Worm (Caenorhabditis elegans) whole organism, late embryonic: ENCODE data around the gene F35H12.1.
A peak's percentile ranks its signal among the peaks of the same experiment; 100 is the strongest.

Experiments used
- C08G9.2 ChIP-seq: sonication (generic microtip); optimal IDR thresholded peaks from 2 replicates; lab custom pipeline; 2016; ENCODE audit warnings: mild to moderate bottlenecking, missing genetic modification characterization, moderate library complexity, missing compliant biosample characterization
- C38D4.7 ChIP-seq: fragments of 200-800 bp; sonication (Bioruptor generic); optimal IDR thresholded peaks from 2 replicates; lab custom pipeline; 2018; ENCODE audit warnings: mild to moderate bottlenecking, missing genetic modification characterization, moderate library complexity, missing compliant biosample characterization
- K02D7.2 ChIP-seq: sonication (generic microtip); optimal IDR thresholded peaks from 2 replicates; lab custom pipeline; 2017; ENCODE audit warnings: mild to moderate bottlenecking, missing genetic modification characterization, missing compliant biosample characterization
- K09A11.1 ChIP-seq: sonication (generic microtip); optimal IDR thresholded peaks from 2 replicates; lab custom pipeline; 2017; ENCODE audit warnings: antibody characterized with exemption, mild to moderate bottlenecking, missing genetic modification characterization, missing compliant biosample characterization; ENCODE audit not compliant: insufficient read depth
- Y22D7AL.16 ChIP-seq: sonication (generic microtip); optimal IDR thresholded peaks from 2 replicates; lab custom pipeline; 2016; ENCODE audit warnings: missing genetic modification characterization, missing compliant biosample characterization
- ahr-1 ChIP-seq: sonication (generic microtip); optimal IDR thresholded peaks from 2 replicates; lab custom pipeline; 2016; ENCODE audit warnings: missing genetic modification characterization, missing compliant biosample characterization
- ceh-19 ChIP-seq: fragments of 200-800 bp; sonication (Bioruptor generic); optimal IDR thresholded peaks from 2 replicates; lab custom pipeline; 2018; ENCODE audit warnings: mild to moderate bottlenecking, missing genetic modification characterization, missing compliant biosample characterization
- ceh-34 ChIP-seq: sonication (generic microtip); optimal IDR thresholded peaks from 2 replicates; lab custom pipeline; 2016; ENCODE audit warnings: mild to moderate bottlenecking, missing genetic modification characterization, missing compliant biosample characterization
- ceh-48 ChIP-seq: sonication (generic microtip); optimal IDR thresholded peaks from 2 replicates; lab custom pipeline; 2016; ENCODE audit warnings: missing genetic modification characterization, inconsistent platforms, missing compliant biosample characterization
- ceh-6 ChIP-seq: fragments of 200-800 bp; sonication (Bioruptor generic); optimal IDR thresholded peaks from 2 replicates; lab custom pipeline; 2018; ENCODE audit warnings: mild to moderate bottlenecking, missing genetic modification characterization, missing compliant biosample characterization
- che-1 ChIP-seq: sonication (generic microtip); optimal IDR thresholded peaks from 2 replicates; lab custom pipeline; 2016; ENCODE audit warnings: mild to moderate bottlenecking, missing genetic modification characterization, missing compliant biosample characterization
- dmd-4 ChIP-seq: sonication (generic microtip); optimal IDR thresholded peaks from 2 replicates; lab custom pipeline; 2016; ENCODE audit warnings: borderline replicate concordance, missing genetic modification characterization, missing compliant biosample characterization
- dve-1 ChIP-seq: sonication (generic microtip); optimal IDR thresholded peaks from 2 replicates; lab custom pipeline; 2017; ENCODE audit warnings: antibody characterized with exemption, mild to moderate bottlenecking, missing genetic modification characterization, missing compliant biosample characterization
- elt-2 ChIP-seq: sonication (generic microtip); optimal IDR thresholded peaks from 2 replicates; lab custom pipeline; 2016; ENCODE audit warnings: missing genetic modification reagents, missing genetic modification characterization, missing compliant biosample characterization
- ets-4 ChIP-seq: sonication (generic microtip); optimal IDR thresholded peaks from 2 replicates; lab custom pipeline; 2016; ENCODE audit warnings: missing genetic modification characterization, missing compliant biosample characterization
- fkh-10 ChIP-seq: fragments of 150-350 bp; optimal IDR thresholded peaks from 2 replicates; lab custom pipeline; 2014; ENCODE audit warnings: missing biosample characterization, missing genetic modification reagents, missing genetic modification characterization
- fkh-6 ChIP-seq: sonication (generic microtip); optimal IDR thresholded peaks from 2 replicates; lab custom pipeline; 2016; ENCODE audit warnings: missing genetic modification characterization, missing compliant biosample characterization
- gmeb-2 ChIP-seq: sonication (generic microtip); optimal IDR thresholded peaks from 2 replicates; lab custom pipeline; 2016; ENCODE audit warnings: missing genetic modification characterization, inconsistent platforms, missing compliant biosample characterization
- hlh-13 ChIP-seq: fragments of 200-800 bp; sonication (Bioruptor generic); optimal IDR thresholded peaks from 2 replicates; lab custom pipeline; 2018; ENCODE audit warnings: mild to moderate bottlenecking, missing genetic modification characterization, missing compliant biosample characterization
- hlh-15 ChIP-seq: sonication (generic microtip); optimal IDR thresholded peaks from 2 replicates; lab custom pipeline; 2016; ENCODE audit warnings: missing genetic modification characterization, missing compliant biosample characterization
- hlh-30 ChIP-seq: sonication (generic microtip); optimal IDR thresholded peaks from 2 replicates; lab custom pipeline; 2017; ENCODE audit warnings: antibody characterized with exemption, missing genetic modification characterization, missing compliant biosample characterization; ENCODE audit not compliant: insufficient read depth
- hlh-6 ChIP-seq: sonication (generic microtip); optimal IDR thresholded peaks from 2 replicates; lab custom pipeline; 2016; ENCODE audit warnings: missing genotype, missing genetic modification characterization, missing compliant biosample characterization
- hlh-8 ChIP-seq: sonication (generic microtip); optimal IDR thresholded peaks from 2 replicates; lab custom pipeline; 2016; ENCODE audit warnings: missing genotype, missing genetic modification characterization, missing compliant biosample characterization
- lim-6 ChIP-seq: sonication (generic microtip); optimal IDR thresholded peaks from 2 replicates; lab custom pipeline; 2016; ENCODE audit warnings: missing genetic modification characterization, missing compliant biosample characterization
- madf-2 ChIP-seq: sonication (generic microtip); optimal IDR thresholded peaks from 2 replicates; lab custom pipeline; 2017; ENCODE audit warnings: missing genetic modification characterization, missing compliant biosample characterization
- nfya-1 ChIP-seq: sonication (generic microtip); optimal IDR thresholded peaks from 2 replicates; lab custom pipeline; 2017; ENCODE audit warnings: missing genetic modification characterization, mild to moderate bottlenecking, missing compliant biosample characterization, antibody characterized with exemption, moderate library complexity
- nhr-11 ChIP-seq: fragments of 150-350 bp; optimal IDR thresholded peaks from 2 replicates; lab custom pipeline; 2014; ENCODE audit warnings: missing biosample characterization, missing genetic modification characterization
- nhr-232 ChIP-seq: sonication (generic microtip); optimal IDR thresholded peaks from 2 replicates; lab custom pipeline; 2016; ENCODE audit warnings: missing genetic modification characterization, missing compliant biosample characterization
- npax-4 ChIP-seq: sonication (generic microtip); optimal IDR thresholded peaks from 2 replicates; lab custom pipeline; 2016; ENCODE audit warnings: missing genetic modification characterization, missing compliant biosample characterization
- odd-2 ChIP-seq: sonication (generic microtip); optimal IDR thresholded peaks from 2 replicates; lab custom pipeline; 2017; ENCODE audit warnings: antibody characterized with exemption, mild to moderate bottlenecking, missing genetic modification characterization, missing compliant biosample characterization
- pat-9 ChIP-seq: fragments of 200-800 bp; sonication (Bioruptor generic); optimal IDR thresholded peaks from 2 replicates; lab custom pipeline; 2018; ENCODE audit warnings: mild to moderate bottlenecking, missing genetic modification characterization, moderate library complexity, missing compliant biosample characterization
- pha-4 ChIP-seq: fragments of 150-350 bp; optimal IDR thresholded peaks from 2 replicates; lab custom pipeline; 2018; ENCODE audit warnings: missing biosample characterization, missing genetic modification reagents, missing genetic modification characterization
- pros-1 ChIP-seq: fragments of 150-350 bp; optimal IDR thresholded peaks from 2 replicates; lab custom pipeline; 2014; ENCODE audit warnings: missing biosample characterization, missing genetic modification reagents, missing genetic modification characterization
- ref-2 ChIP-seq: sonication (generic microtip); optimal IDR thresholded peaks from 2 replicates; lab custom pipeline; 2016; ENCODE audit warnings: missing genetic modification characterization, missing compliant biosample characterization
- rnt-1 ChIP-seq: sonication (generic microtip); optimal IDR thresholded peaks from 2 replicates; lab custom pipeline; 2016; ENCODE audit warnings: missing genetic modification characterization, missing compliant biosample characterization
- sdc-2 ChIP-seq: sonication (generic microtip); optimal IDR thresholded peaks from 2 replicates; lab custom pipeline; 2016; ENCODE audit warnings: missing genotype, missing genetic modification characterization, missing compliant biosample characterization
- sox-2 ChIP-seq: fragments of 200-800 bp; sonication (Bioruptor generic); IDR thresholded peaks from 2 replicates; pipeline ENCODE4 v1.3.6; 2022; ENCODE audit warnings: missing genetic modification reagents, missing genetic modification characterization, missing compliant biosample characterization
- syd-9 ChIP-seq: sonication (generic microtip); optimal IDR thresholded peaks from 2 replicates; lab custom pipeline; 2016; ENCODE audit warnings: mild to moderate bottlenecking, missing genetic modification characterization, moderate library complexity, missing compliant biosample characterization
- tbx-2 ChIP-seq: sonication (generic microtip); optimal IDR thresholded peaks from 2 replicates; lab custom pipeline; 2016; ENCODE audit warnings: missing genetic modification characterization, missing compliant biosample characterization
- tbx-7 ChIP-seq: sonication (generic microtip); optimal IDR thresholded peaks from 2 replicates; lab custom pipeline; 2016; ENCODE audit warnings: missing genotype, missing genetic modification characterization, missing compliant biosample characterization
- ttx-3 ChIP-seq: sonication (generic microtip); optimal IDR thresholded peaks from 2 replicates; lab custom pipeline; 2016; ENCODE audit warnings: missing genetic modification reagents, missing genetic modification characterization, missing compliant biosample characterization
- unc-3 ChIP-seq, 2 experiments: fragments of 200-800 bp in 1 of 2; sonication (Bioruptor generic) in 1 of 2; sonication (generic microtip) in 1 of 2; conservative IDR thresholded peaks in 1 of 2; optimal IDR thresholded peaks in 1 of 2; 2 replicates each; pipeline versions ENCODE4 v1.3.6 to Lab custom; 2016 to 2022; ENCODE audit warnings: missing compliant biosample characterization in 2 of 2, missing genetic modification characterization in 2 of 2, missing genetic modification reagents in 1 of 2
- unc-42 ChIP-seq: sonication (generic microtip); optimal IDR thresholded peaks from 2 replicates; lab custom pipeline; 2016; ENCODE audit warnings: missing genotype, missing genetic modification characterization, missing compliant biosample characterization
- unc-55 ChIP-seq: sonication (generic microtip); optimal IDR thresholded peaks from 2 replicates; lab custom pipeline; 2017; ENCODE audit warnings: missing biosample characterization, missing genetic modification reagents, missing genetic modification characterization
- zip-5 ChIP-seq: sonication (generic microtip); optimal IDR thresholded peaks from 2 replicates; lab custom pipeline; 2016; ENCODE audit warnings: missing genetic modification characterization, missing compliant biosample characterization
- ztf-16 ChIP-seq: sonication (generic microtip); optimal IDR thresholded peaks from 2 replicates; lab custom pipeline; 2017; ENCODE audit warnings: missing genetic modification characterization, missing compliant biosample characterization

F35H12.1 gene

ce11 chrX:910337-910736 is 23.3 kb upstream of the F35H12.1 start:
- TF ChIP-seq unc-42 (tag; lab: Kevin White, UChicago) (peak; percentile 37), dmd-4 (tag; lab: Kevin White, UChicago) (no peak)

ce11 chrX:912564-912963 is 21.0 kb upstream of the F35H12.1 start:
- TF ChIP-seq ets-4 (tag; lab: Kevin White, UChicago) (no peak), ceh-19 (no peak), ztf-16 (tag; lab: Kevin White, UChicago) (no peak), hlh-8 (no peak), nhr-232 (no peak), gmeb-2 (no peak), unc-42 (tag; lab: Kevin White, UChicago) (no peak), fkh-6 (tag; lab: Kevin White, UChicago) (no peak), ceh-6 (GFP tag; lab: Kevin White, UChicago) (no peak), tbx-2 (tag; lab: Kevin White, UChicago) (no peak), tbx-7 (tag; lab: Kevin White, UChicago) (no peak)

- TF ChIP-seq ahr-1 (tag; lab: Kevin White, UChicago), result no peak
- TF ChIP-seq K02D7.2 (tag; lab: Kevin White, UChicago), result no peak
- no peak for TF ChIP-seq pha-4 (tag; lab: Kevin White, UChicago)
- TF ChIP-seq C08G9.2, result no peak
- TF ChIP-seq odd-2, result no peak
Observed at ce11 chrX:912990-913389, 20.6 kb upstream of the F35H12.1 start, which contains the start of gene F35H12.6. Gene F35H12.6 (plus strand): TSS chrX:913290.

- TF ChIP-seq ttx-3 (tag; lab: Kevin White, UChicago) (no peak), npax-4 (tag; lab: Kevin White, UChicago) (no peak), C38D4.7 (no peak), elt-2 (tag; lab: Kevin White, UChicago) (no peak), lim-6 (tag; lab: Kevin White, UChicago) (no peak), ceh-19 (no peak), dve-1 (tag; lab: Kevin White, UChicago) (no peak), unc-55 (GFP tag; lab: Kevin White, UChicago) (no peak), sox-2 (GFP tag; lab: Robert Waterston, UW) (no peak), hlh-6 (tag; lab: Kevin White, UChicago) (peak; percentile 13), tbx-2 (tag; lab: Kevin White, UChicago) (peak; percentile 27), hlh-15 (no peak), sdc-2 (tag; lab: Kevin White, UChicago) (peak; percentile 24), hlh-8 (peak; percentile 31), unc-42 (tag; lab: Kevin White, UChicago) (peak; percentile 27), ceh-34 (peak; percentile 64), fkh-10 (no peak), zip-5 (tag; lab: Kevin White, UChicago) (no peak), unc-3 (GFP tag; conservative IDR thresholded peaks at IDR 0.05; lab: Robert Waterston, UW) (no peak), unc-3 (tag; optimal IDR thresholded peaks at IDR 0.05; lab: Kevin White, UChicago) (no peak), rnt-1 (tag; lab: Kevin White, UChicago) (no peak), K09A11.1 (tag; lab: Kevin White, UChicago) (no peak), hlh-13 (GFP tag; lab: Kevin White, UChicago) (no peak), pha-4 (tag; lab: Kevin White, UChicago) (no peak), madf-2 (tag; lab: Kevin White, UChicago) (no peak), pros-1 (no peak), che-1 (tag; lab: Kevin White, UChicago) (no peak), pat-9 (no peak), ets-4 (tag; lab: Kevin White, UChicago) (no peak), ceh-48 (peak; percentile 34), K02D7.2 (tag; lab: Kevin White, UChicago) (no peak), nhr-11 (tag; lab: Kevin White, UChicago) (no peak), Y22D7AL.16 (tag; lab: Kevin White, UChicago) (no peak), syd-9 (tag; lab: Kevin White, UChicago) (no peak), nfya-1 (tag; lab: Kevin White, UChicago) (no peak), hlh-30 (tag; lab: Kevin White, UChicago) (no peak), ref-2 (tag; lab: Kevin White, UChicago) (peak; percentile 16), nhr-232 (no peak)
Observed at ce11 chrX:915510-915909, 18.1 kb upstream of the F35H12.1 start, which contains the start of gene sel-12. Gene sel-12 (plus strand): TSS chrX:915867.
